Worm (Caenorhabditis elegans) whole organism, L3 larva: ENCODE results near the gene nhr-79.

Experiments used
- R02D3.7 ChIP-seq: fragments of 150-350 bp; optimal IDR thresholded peaks from 2 replicates; lab custom pipeline; 2014; ENCODE audit warnings: missing biosample characterization, missing genetic modification characterization
- aly-2 ChIP-seq: fragments of 150-350 bp; optimal IDR thresholded peaks from 2 replicates; lab custom pipeline; 2014; ENCODE audit warnings: missing biosample characterization, missing genetic modification characterization
- ceh-28 ChIP-seq: fragments of 150-350 bp; optimal IDR thresholded peaks from 2 replicates; lab custom pipeline; 2014; ENCODE audit warnings: missing biosample characterization, missing genetic modification reagents, missing genetic modification characterization
- ceh-82 ChIP-seq: fragments of 150-350 bp; optimal IDR thresholded peaks from 2 replicates; lab custom pipeline; 2014; ENCODE audit warnings: missing biosample characterization, missing genetic modification characterization
- egl-27 ChIP-seq: sonication (generic microtip); optimal IDR thresholded peaks from 4 replicates; lab custom pipeline; 2017; ENCODE audit warnings: missing biosample characterization, missing genetic modification reagents, missing genetic modification characterization
- egl-5 ChIP-seq: fragments of 150-350 bp; optimal IDR thresholded peaks from 2 replicates; lab custom pipeline; 2017; ENCODE audit warnings: missing biosample characterization, missing genetic modification reagents, missing genetic modification characterization, inconsistent platforms
- elt-1 ChIP-seq: fragments of 150-350 bp; optimal IDR thresholded peaks from 2 replicates; lab custom pipeline; 2014; ENCODE audit warnings: missing biosample characterization, missing genetic modification characterization
- elt-2 ChIP-seq: sonication (generic microtip); optimal IDR thresholded peaks from 2 replicates; lab custom pipeline; 2016; ENCODE audit warnings: missing genetic modification reagents, mild to moderate bottlenecking, missing genetic modification characterization, missing compliant biosample characterization
- jun-1 ChIP-seq: fragments of 150-350 bp; optimal IDR thresholded peaks from 2 replicates; lab custom pipeline; 2014; ENCODE audit warnings: missing biosample characterization, missing genetic modification reagents, missing genetic modification characterization
- lin-15B ChIP-seq: fragments of 150-350 bp; optimal IDR thresholded peaks from 2 replicates; lab custom pipeline; 2014; ENCODE audit warnings: missing biosample characterization, missing genetic modification characterization
- lin-39 ChIP-seq: fragments of 150-350 bp; optimal IDR thresholded peaks from 2 replicates; lab custom pipeline; 2018; ENCODE audit warnings: missing biosample characterization, missing genetic modification reagents, missing genetic modification characterization
- lsy-12 ChIP-seq: sonication (generic microtip); optimal IDR thresholded peaks from 2 replicates; lab custom pipeline; 2016; ENCODE audit warnings: mild to moderate bottlenecking, missing genetic modification characterization, missing compliant biosample characterization
- mdl-1 ChIP-seq: fragments of 150-350 bp; optimal IDR thresholded peaks from 2 replicates; lab custom pipeline; 2014; ENCODE audit warnings: missing biosample characterization, missing genetic modification characterization
- nfya-1 ChIP-seq: sonication (generic microtip); optimal IDR thresholded peaks from 2 replicates; lab custom pipeline; 2017; ENCODE audit warnings: missing genetic modification characterization, mild to moderate bottlenecking, missing compliant biosample characterization, antibody characterized with exemption, moderate library complexity; ENCODE audit not compliant: insufficient read depth
- nhr-12 ChIP-seq: fragments of 150-350 bp; optimal IDR thresholded peaks from 2 replicates; lab custom pipeline; 2014; ENCODE audit warnings: missing biosample characterization, missing genetic modification characterization
- nhr-23 ChIP-seq: fragments of 150-350 bp; optimal IDR thresholded peaks from 2 replicates; lab custom pipeline; 2014; ENCODE audit warnings: missing biosample characterization, missing genetic modification reagents, missing genetic modification characterization
- nhr-28 ChIP-seq: fragments of 150-350 bp; optimal IDR thresholded peaks from 2 replicates; lab custom pipeline; 2014; ENCODE audit warnings: missing biosample characterization, missing genetic modification characterization
- nhr-43 ChIP-seq: sonication (generic microtip); optimal IDR thresholded peaks from 2 replicates; lab custom pipeline; 2016; ENCODE audit warnings: mild to moderate bottlenecking, missing genetic modification characterization, missing compliant biosample characterization; ENCODE audit not compliant: poor library complexity, severe bottlenecking
- nhr-67 ChIP-seq: fragments of 150-350 bp; optimal IDR thresholded peaks from 2 replicates; lab custom pipeline; 2014; ENCODE audit warnings: missing biosample characterization, missing genetic modification characterization
- nhr-76 ChIP-seq: fragments of 150-350 bp; sonication (generic microtip); optimal IDR thresholded peaks from 5 replicates; lab custom pipeline; 2014; ENCODE audit warnings: missing biosample characterization, missing genetic modification characterization
- nhr-77 ChIP-seq: fragments of 150-350 bp; optimal IDR thresholded peaks from 2 replicates; lab custom pipeline; 2014; ENCODE audit warnings: missing biosample characterization, missing genetic modification characterization
- pha-4 ChIP-seq: fragments of 150-350 bp; optimal IDR thresholded peaks from 2 replicates; lab custom pipeline; 2014; ENCODE audit warnings: missing biosample characterization, missing genetic modification reagents, missing genetic modification characterization
- pqm-1 ChIP-seq: fragments of 150-350 bp; optimal IDR thresholded peaks from 2 replicates; lab custom pipeline; 2017; ENCODE audit warnings: missing biosample characterization, missing genetic modification characterization, inconsistent platforms
- sea-2 ChIP-seq: fragments of 150-350 bp; sonication (generic microtip); optimal IDR thresholded peaks from 4 replicates; lab custom pipeline; 2014; ENCODE audit warnings: missing biosample characterization, missing genetic modification reagents, missing genetic modification characterization
- skn-1 ChIP-seq: fragments of 150-350 bp; optimal IDR thresholded peaks from 2 replicates; lab custom pipeline; 2014; ENCODE audit warnings: missing biosample characterization, missing genetic modification characterization
- snpc-4 ChIP-seq: fragments of 150-350 bp; optimal IDR thresholded peaks from 2 replicates; lab custom pipeline; 2014; ENCODE audit warnings: missing biosample characterization, missing genetic modification characterization
- tbx-2 ChIP-seq: sonication (generic microtip); optimal IDR thresholded peaks from 2 replicates; lab custom pipeline; 2016; ENCODE audit warnings: mild to moderate bottlenecking, missing genetic modification characterization, missing compliant biosample characterization
- unc-39 ChIP-seq: sonication (generic microtip); optimal IDR thresholded peaks from 4 replicates; lab custom pipeline; 2017; ENCODE audit warnings: missing biosample characterization, missing genetic modification characterization
- unc-62 ChIP-seq: fragments of 150-350 bp; sonication (generic microtip); optimal IDR thresholded peaks from 4 replicates; lab custom pipeline; 2014; ENCODE audit warnings: missing biosample characterization, missing genetic modification reagents, missing genetic modification characterization
- zag-1 ChIP-seq: fragments of 150-350 bp; optimal IDR thresholded peaks from 2 replicates; lab custom pipeline; 2014; ENCODE audit warnings: missing biosample characterization, missing genetic modification characterization
- ztf-11 ChIP-seq: fragments of 150-350 bp; optimal IDR thresholded peaks from 2 replicates; lab custom pipeline; 2014; ENCODE audit warnings: missing biosample characterization, missing genetic modification characterization
- ztf-4 ChIP-seq: fragments of 150-350 bp; optimal IDR thresholded peaks from 2 replicates; lab custom pipeline; 2014; ENCODE audit warnings: missing biosample characterization, missing genetic modification characterization

The nhr-79 gene

DNA sequence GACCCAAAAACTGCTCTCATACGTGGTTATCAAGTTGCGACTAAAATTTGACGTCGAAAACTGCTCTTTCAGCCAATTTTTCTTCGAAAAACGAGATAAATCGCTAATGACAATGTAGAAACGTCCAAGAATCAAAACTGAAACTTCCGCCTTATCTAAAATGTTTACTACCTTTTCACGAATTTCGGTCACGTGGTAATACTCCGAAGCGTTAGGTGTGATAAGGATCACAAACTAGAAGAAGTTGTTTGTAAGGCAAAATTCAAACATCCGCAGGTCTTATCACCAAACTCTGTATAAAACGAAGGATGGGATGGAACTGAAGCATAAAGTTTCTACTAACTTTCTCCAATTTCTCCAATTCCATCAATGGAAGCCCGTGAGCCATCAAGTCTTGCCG, 18.7 kb upstream of the nhr-79 start, which contains the start of gene sqst-3:
Gene sqst-3, plus strand, starts transcription at position 370 of the 400 bp plus-strand sequence.
- peak; percentile 53 for TF ChIP-seq elt-2 (tag; lab: Kevin White, UChicago)
- no peak for TF ChIP-seq ztf-11 (tag; lab: Kevin White, UChicago)

DNA sequence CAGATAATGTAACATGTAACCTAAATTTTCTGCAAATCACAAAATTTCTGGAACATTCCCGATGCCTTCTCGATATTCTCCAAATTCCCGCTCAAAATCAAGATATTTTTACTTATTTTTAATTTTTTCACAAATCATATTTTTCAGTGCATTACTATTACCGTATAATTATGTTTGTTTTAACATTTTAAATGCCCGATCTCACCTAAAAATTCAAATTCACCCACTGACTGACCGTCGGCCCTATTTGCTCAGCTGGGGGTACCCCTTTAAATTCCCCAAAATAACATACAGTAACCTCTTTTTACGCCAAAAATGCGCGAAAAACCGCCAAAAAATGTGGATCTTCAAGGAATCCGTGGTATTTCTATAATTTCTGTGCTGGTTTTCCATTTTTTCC, 6.0 kb upstream of the nhr-79 start, which contains the start of gene oac-49:
Gene oac-49, plus strand, starts transcription at position 301 of the 400 bp plus-strand sequence.
- TF ChIP-seq skn-1 (no peak), ztf-4 (tag; lab: Kevin White, UChicago) (no peak), mdl-1 (tag; lab: Kevin White, UChicago) (no peak), nhr-12 (no peak), egl-27 (tag; lab: Kevin White, UChicago) (no peak), elt-1 (tag; lab: Kevin White, UChicago) (no peak), nhr-77 (tag; lab: Kevin White, UChicago) (no peak), lin-15B (tag; lab: Kevin White, UChicago) (no peak), aly-2 (tag; lab: Kevin White, UChicago) (no peak)

DNA sequence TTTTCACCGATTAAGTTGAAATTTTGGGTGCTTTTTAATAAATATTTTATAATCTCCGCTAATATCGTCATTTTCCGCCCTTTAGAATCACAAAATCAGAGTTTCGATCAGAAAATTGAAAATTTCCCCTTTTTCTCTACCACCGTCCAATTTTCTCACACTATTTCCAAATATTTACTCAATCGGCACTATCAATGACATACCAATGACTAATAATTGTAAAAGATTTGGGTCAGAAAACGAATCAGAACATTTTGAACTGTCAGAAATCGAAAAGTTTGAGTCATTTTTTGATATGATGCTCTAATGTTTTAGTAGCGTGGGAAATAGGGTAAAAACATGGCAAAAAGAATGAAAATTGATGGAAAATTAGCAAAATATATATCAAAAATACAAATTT, 5.4 kb upstream of the nhr-79 start, which contains the start of gene srr-2:
Gene srr-2, minus strand, starts transcription at position 73 of the 400 bp plus-strand sequence.
- TF ChIP-seq ceh-28 (tag; lab: Kevin White, UChicago) (no peak), elt-2 (tag; lab: Kevin White, UChicago) (peak; percentile 59), pha-4 (peak; percentile 47), nhr-28 (tag; lab: Kevin White, UChicago) (no peak), pqm-1 (peak; percentile 56)

DNA sequence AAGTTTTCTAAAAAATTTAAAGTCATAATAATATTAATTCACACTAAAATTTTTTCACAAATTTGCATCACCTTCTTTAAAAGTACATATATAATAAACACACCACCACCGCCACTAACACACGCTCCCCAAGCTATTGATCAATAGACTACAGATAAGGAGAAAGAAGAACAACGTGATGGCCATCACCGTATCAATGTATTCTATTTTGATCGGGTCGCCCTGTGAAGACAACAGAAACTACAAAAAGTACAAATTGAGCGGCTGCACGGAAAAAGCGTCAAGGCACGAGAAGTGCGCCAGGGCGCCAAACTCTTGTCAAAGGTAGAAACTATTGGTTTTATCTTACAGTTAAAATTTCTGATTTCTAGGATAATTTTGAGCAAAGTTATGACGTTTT, 659 bp upstream of the nhr-79 start:
- TF ChIP-seq sea-2 (GFP tag; lab: Kevin White, UChicago), result no peak
- TF ChIP-seq elt-2 (tag; lab: Kevin White, UChicago), result peak; percentile 90
- TF ChIP-seq zag-1 (tag; lab: Kevin White, UChicago), result no peak
- TF ChIP-seq nhr-76, result peak; percentile 97
- no peak for TF ChIP-seq nhr-43 (tag; lab: Kevin White, UChicago)
- peak; percentile 0 for TF ChIP-seq nhr-23 (tag; lab: Kevin White, UChicago)
- TF ChIP-seq ztf-4 (tag; lab: Kevin White, UChicago), result no peak
- peak; percentile 18 for TF ChIP-seq jun-1 (tag; lab: Kevin White, UChicago)
- TF ChIP-seq pha-4, result peak; percentile 54
- TF ChIP-seq pqm-1, result peak; percentile 86
- TF ChIP-seq, all 47 proteins: peak for 6

DNA sequence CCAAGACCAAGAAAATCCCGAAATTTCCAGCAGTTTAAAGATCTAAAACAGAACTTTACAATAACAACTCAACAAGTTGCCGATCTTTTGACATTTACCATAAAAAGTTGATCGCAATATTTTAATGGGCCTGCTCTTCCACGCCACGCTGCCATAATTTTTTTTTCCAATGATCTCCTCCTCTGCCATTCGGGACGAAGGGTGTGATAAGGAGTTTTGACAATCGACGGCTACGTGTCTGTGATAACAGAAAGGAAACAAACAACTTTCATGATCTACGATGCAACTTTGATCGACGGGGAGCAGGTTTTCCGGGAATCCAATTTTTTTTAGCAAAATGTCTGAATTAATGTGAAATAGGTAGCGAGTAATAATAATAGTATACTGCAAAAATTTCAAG, 4.8 kb downstream of the nhr-79 start:
- TF ChIP-seq nhr-12, result no peak
- TF ChIP-seq pha-4, result peak; percentile 1
- TF ChIP-seq tbx-2 (tag; lab: Kevin White, UChicago), result no peak
- TF ChIP-seq pqm-1, result peak; percentile 71
- TF ChIP-seq zag-1 (tag; lab: Kevin White, UChicago), result no peak
- peak; percentile 92 for TF ChIP-seq elt-2 (tag; lab: Kevin White, UChicago)

DNA sequence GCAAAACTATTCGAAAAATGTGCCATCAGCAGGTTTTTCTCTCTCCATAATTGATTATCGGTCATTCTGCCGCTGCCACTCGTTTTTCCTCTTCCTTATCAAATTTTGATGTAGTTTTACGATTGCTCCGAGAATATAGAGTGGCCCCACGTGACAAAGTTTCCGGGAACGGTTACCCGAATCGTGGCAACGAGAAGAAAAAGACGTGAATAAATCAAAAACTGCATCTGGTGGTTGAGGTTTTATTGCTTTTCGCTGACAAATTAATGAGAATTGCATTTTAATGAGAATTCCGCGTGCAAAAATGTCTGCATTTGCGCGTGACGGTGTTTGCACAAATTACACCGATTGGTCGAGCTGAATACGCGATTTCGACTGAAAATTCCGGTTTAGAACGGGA, 6.2 kb downstream of the nhr-79 start:
- TF ChIP-seq lsy-12 (tag; lab: Kevin White, UChicago), result no peak
- TF ChIP-seq jun-1 (tag; lab: Kevin White, UChicago), result peak; percentile 50
- TF ChIP-seq nhr-77 (tag; lab: Kevin White, UChicago), result no peak
- TF ChIP-seq elt-2 (tag; lab: Kevin White, UChicago), result peak; percentile 96
- TF ChIP-seq pqm-1, result peak; percentile 93
- TF ChIP-seq nfya-1 (tag; lab: Kevin White, UChicago), result peak; percentile 11
- TF ChIP-seq ceh-82 (tag; lab: Kevin White, UChicago), result no peak
- TF ChIP-seq nhr-67 (tag; lab: Kevin White, UChicago), result no peak
- no peak for TF ChIP-seq sea-2 (GFP tag; lab: Kevin White, UChicago)
- TF ChIP-seq egl-5, result no peak
- TF ChIP-seq unc-39, result no peak

DNA sequence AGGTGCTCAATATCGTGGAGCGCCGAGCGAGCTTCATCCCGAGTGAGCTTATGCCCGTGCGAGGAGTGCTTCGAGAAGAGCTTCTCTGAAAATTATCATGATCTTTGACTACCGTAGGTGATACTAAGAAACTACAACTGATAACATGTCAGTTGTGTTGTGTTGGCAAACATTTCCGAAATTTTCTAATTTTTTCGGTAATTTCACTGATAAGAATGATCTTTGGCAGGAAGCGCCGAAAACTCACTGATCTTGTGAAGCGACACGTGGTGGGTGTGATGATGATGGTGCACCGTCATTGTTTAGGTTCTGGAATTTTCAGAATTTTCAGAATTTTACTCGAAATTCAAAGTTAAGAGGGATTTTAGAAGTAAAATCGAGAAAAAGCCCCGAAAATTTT, 8.4 kb downstream of the nhr-79 start, which contains the start of gene Y39B6A.1:
Gene Y39B6A.1, minus strand, starts transcription at position 309 of the 400 bp plus-strand sequence.
- no peak for TF ChIP-seq egl-5
- TF ChIP-seq unc-62 (GFP tag; lab: Kevin White, UChicago), result no peak
- TF ChIP-seq tbx-2 (tag; lab: Kevin White, UChicago), result no peak
- TF ChIP-seq sea-2 (GFP tag; lab: Kevin White, UChicago), result no peak
- TF ChIP-seq lin-39 (tag; lab: Kevin White, UChicago), result no peak
- TF ChIP-seq pqm-1, result peak; percentile 68
- TF ChIP-seq R02D3.7 (tag; lab: Kevin White, UChicago), result no peak
- TF ChIP-seq egl-27 (tag; lab: Kevin White, UChicago), result no peak
- TF ChIP-seq pha-4, result no peak
- no peak for TF ChIP-seq snpc-4 (tag; lab: Kevin White, UChicago)
- no peak for TF ChIP-seq skn-1
- TF ChIP-seq nhr-23 (tag; lab: Kevin White, UChicago), result no peak
- no peak for TF ChIP-seq jun-1 (tag; lab: Kevin White, UChicago)
- no peak for TF ChIP-seq nhr-67 (tag; lab: Kevin White, UChicago)
- TF ChIP-seq unc-39, result no peak
- peak; percentile 81 for TF ChIP-seq elt-2 (tag; lab: Kevin White, UChicago)
